Worm (Caenorhabditis elegans): Measurements from ENCODE around the gene dylt-2.

DNA sequence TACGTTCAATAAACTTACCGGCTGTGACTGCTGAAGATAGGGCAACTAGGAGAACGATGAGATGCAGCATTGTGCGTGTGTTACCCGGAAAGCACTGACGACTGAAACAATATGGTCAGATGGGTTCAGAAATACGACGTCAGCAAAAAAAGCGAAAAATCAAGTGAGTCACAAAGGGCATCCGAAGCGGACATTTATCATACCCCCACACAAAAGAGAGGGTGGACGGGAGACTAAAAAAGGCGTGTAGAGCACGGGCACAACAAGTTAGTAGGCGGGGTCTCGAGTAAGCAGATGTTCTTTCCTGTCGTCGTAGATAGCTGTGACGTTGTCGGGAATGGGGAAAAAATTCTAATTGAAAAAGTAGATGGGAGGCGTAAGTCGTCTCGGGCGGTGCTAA, 20.6 kb downstream of the dylt-2 start, which contains the start of gene nlp-14:
- no peak for TF ChIP-seq cog-1 (tag; optimal IDR thresholded peaks at IDR 0.05)
- no peak for TF ChIP-seq tab-1 (GFP tag; IDR thresholded peaks at IDR 0.05)
- no peak for TF ChIP-seq klf-2 (GFP tag; conservative IDR thresholded peaks at IDR 0.05)
